Worm (Caenorhabditis elegans) whole organism, early embryonic: ENCODE results near the gene spon-1.

Source experiments
- B0310.2 ChIP-seq: sonication (generic microtip); optimal IDR thresholded peaks from 2 replicates; lab custom pipeline; 2016; ENCODE audit warnings: mild to moderate bottlenecking, missing genetic modification characterization, missing compliant biosample characterization
- F13C5.2 ChIP-seq: sonication (generic microtip); optimal IDR thresholded peaks from 2 replicates; lab custom pipeline; 2017; ENCODE audit warnings: mild to moderate bottlenecking, missing genetic modification characterization, inconsistent platforms, missing compliant biosample characterization
- aly-1 ChIP-seq: sonication (generic microtip); optimal IDR thresholded peaks from 2 replicates; lab custom pipeline; 2016; ENCODE audit warnings: missing genetic modification characterization, missing compliant biosample characterization
- ama-1 ChIP-seq: fragments of 150-350 bp; optimal IDR thresholded peaks from 2 replicates; lab custom pipeline; 2014
- ceh-13 ChIP-seq: fragments of 200-800 bp; sonication (Bioruptor generic); optimal IDR thresholded peaks from 2 replicates; lab custom pipeline; 2018; ENCODE audit warnings: mild to moderate bottlenecking, missing genetic modification characterization, missing compliant biosample characterization
- ceh-36 ChIP-seq: sonication (generic microtip); optimal IDR thresholded peaks from 2 replicates; lab custom pipeline; 2016; ENCODE audit warnings: missing genetic modification characterization, inconsistent platforms, missing compliant biosample characterization
- ets-7 ChIP-seq: sonication (generic microtip); optimal IDR thresholded peaks from 2 replicates; lab custom pipeline; 2016; ENCODE audit warnings: missing genotype, missing genetic modification characterization, missing compliant biosample characterization
- flt-1 ChIP-seq: fragments of 200-800 bp; sonication (Bioruptor generic); IDR thresholded peaks from 2 replicates; pipeline ENCODE4 v1.3.6; 2022; ENCODE audit warnings: missing genetic modification characterization, missing compliant biosample characterization
- hmbx-1 ChIP-seq: sonication (generic microtip); optimal IDR thresholded peaks from 2 replicates; lab custom pipeline; 2016; ENCODE audit warnings: mild to moderate bottlenecking, missing genetic modification characterization, missing compliant biosample characterization
- hmg-4 ChIP-seq: fragments of 200-800 bp; sonication (Bioruptor generic); optimal IDR thresholded peaks from 2 replicates; lab custom pipeline; 2018; ENCODE audit warnings: mild to moderate bottlenecking, missing genetic modification characterization, missing compliant biosample characterization
- hnd-1 ChIP-seq: sonication (generic microtip); optimal IDR thresholded peaks from 2 replicates; lab custom pipeline; 2016; ENCODE audit warnings: missing genetic modification characterization, missing compliant biosample characterization
- pes-1 ChIP-seq: fragments of 200-800 bp; sonication (Bioruptor generic); IDR thresholded peaks from 2 replicates; pipeline ENCODE4 v1.3.6; 2022; ENCODE audit warnings: missing genetic modification reagents, missing genetic modification characterization, missing compliant biosample characterization
- scrt-1 ChIP-seq: fragments of 200-800 bp; sonication (Bioruptor generic); IDR thresholded peaks from 2 replicates; pipeline ENCODE4 v1.3.6; 2022; ENCODE audit warnings: missing genetic modification characterization, missing compliant biosample characterization
- sea-1 ChIP-seq: fragments of 200-800 bp; sonication (Bioruptor generic); conservative IDR thresholded peaks from 2 replicates; pipeline ENCODE4 v1.3.6; 2022; ENCODE audit warnings: missing genetic modification characterization, missing compliant biosample characterization
- tbx-11 ChIP-seq: fragments of 200-800 bp; sonication (Bioruptor generic); IDR thresholded peaks from 2 replicates; pipeline ENCODE4 v1.3.6; 2022; ENCODE audit warnings: missing genetic modification characterization, missing compliant biosample characterization
- tbx-37 ChIP-seq: fragments of 200-800 bp; sonication (Bioruptor generic); conservative IDR thresholded peaks from 2 replicates; pipeline ENCODE4 v1.3.6; 2022; ENCODE audit warnings: missing genetic modification reagents, missing genetic modification characterization, missing compliant biosample characterization
- tra-4 ChIP-seq: sonication (generic microtip); optimal IDR thresholded peaks from 2 replicates; lab custom pipeline; 2017; ENCODE audit warnings: missing genetic modification characterization, missing compliant biosample characterization

The spon-1 gene

DNA sequence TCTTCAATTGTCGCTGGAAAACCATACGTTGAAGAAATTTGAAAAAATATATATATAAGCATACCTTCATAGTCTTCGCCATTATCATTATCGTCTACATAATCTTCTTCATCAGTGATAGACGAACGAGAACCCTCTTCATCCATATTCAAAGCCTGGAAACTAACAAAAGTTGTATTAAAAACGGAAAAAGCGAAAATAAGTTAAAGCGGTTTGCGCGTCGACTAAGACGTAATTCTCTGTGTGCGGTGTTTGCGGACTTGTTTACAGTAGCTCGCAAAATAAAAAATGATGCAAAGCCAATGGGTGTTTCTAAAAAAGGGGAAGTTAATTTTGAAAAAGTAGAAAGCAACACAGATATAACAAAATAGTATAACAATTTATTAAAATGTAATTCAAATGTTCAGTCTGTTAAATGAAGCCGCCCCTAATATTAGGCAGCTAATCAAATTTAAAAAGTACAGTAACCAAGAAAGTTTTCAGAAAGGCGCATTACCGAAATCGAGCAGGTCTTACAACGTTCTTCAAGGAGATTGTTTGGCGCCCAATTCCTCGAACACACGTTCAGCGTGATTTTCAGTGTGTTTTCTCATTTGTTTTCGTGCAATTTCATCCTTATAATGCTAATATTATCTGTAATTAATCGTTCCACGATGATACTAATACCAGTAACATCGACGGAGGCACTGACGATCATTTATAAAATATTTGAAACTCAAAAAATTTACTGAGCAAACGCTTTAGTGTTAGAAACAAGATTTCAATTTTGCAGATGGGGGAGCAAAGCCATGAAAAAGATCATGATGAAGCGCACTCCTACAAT is 15.7 kb downstream of the spon-1 start, which contains the start of the genes T07F8.4 and gld-3:
T07F8.4 (minus strand) TSS at position 162 of the 823 bp plus-strand sequence.
gld-3 (plus strand) TSS at position 773 of the 823 bp plus-strand sequence.
- TF ChIP-seq ceh-13 (GFP tag; lab: Kevin White, UChicago) (no peak), ceh-36 (tag; lab: Kevin White, UChicago) (no peak), hmg-4 (GFP tag; lab: Kevin White, UChicago) (no peak), pes-1 (GFP tag; lab: Robert Waterston, UW) (no peak), scrt-1 (GFP tag; lab: Robert Waterston, UW) (no peak), tbx-37 (GFP tag; lab: Robert Waterston, UW) (no peak), tbx-11 (GFP tag; lab: Robert Waterston, UW) (no peak), ets-7 (tag; lab: Kevin White, UChicago) (no peak), ama-1 (lab: Kevin White, UChicago) (no peak), tra-4 (tag; lab: Kevin White, UChicago) (no peak), flt-1 (no peak), F13C5.2 (tag; lab: Kevin White, UChicago) (no peak), B0310.2 (tag; lab: Kevin White, UChicago) (no peak), hnd-1 (no peak), sea-1 (GFP tag; lab: Robert Waterston, UW) (no peak), hmbx-1 (no peak), aly-1 (no peak)

ce11 chrII:7139064-7139463 is 22.7 kb downstream of the spon-1 start:
- TF ChIP-seq sea-1 (GFP tag; lab: Robert Waterston, UW) (no peak), B0310.2 (tag; lab: Kevin White, UChicago) (no peak), hmg-4 (GFP tag; lab: Kevin White, UChicago) (no peak), ceh-36 (tag; lab: Kevin White, UChicago) (no peak), hnd-1 (no peak), F13C5.2 (tag; lab: Kevin White, UChicago) (no peak), ceh-13 (GFP tag; lab: Kevin White, UChicago) (no peak), tbx-11 (GFP tag; lab: Robert Waterston, UW) (no peak), scrt-1 (GFP tag; lab: Robert Waterston, UW) (no peak), tbx-37 (GFP tag; lab: Robert Waterston, UW) (no peak), hmbx-1 (no peak), aly-1 (no peak), pes-1 (GFP tag; lab: Robert Waterston, UW) (no peak), ama-1 (lab: Kevin White, UChicago) (no peak), ets-7 (tag; lab: Kevin White, UChicago) (no peak), flt-1 (no peak)

DNA sequence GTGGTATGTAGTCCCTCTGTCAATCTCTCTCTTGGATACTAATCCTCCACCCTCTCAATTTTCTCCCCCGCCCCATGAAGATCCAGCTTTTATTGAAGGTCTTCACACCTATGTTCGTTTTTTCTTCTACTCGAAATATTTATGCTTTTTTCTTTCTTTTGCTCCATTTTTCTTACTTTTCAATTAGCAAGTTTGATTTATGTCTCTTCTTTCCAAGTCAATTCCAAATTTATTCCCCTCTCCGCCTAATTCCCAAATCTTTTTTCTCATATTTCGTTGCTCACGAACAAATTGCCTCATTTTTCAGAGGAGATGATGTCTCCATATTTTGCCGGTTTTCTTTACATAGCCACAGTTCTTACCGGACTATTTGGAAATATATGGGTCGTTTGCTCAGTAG is 27.9 kb downstream of the spon-1 start, which contains the start of gene npr-31:
npr-31 (plus strand) TSS at position 301 of the 400 bp plus-strand sequence.
- TF ChIP-seq tbx-37 (GFP tag; lab: Robert Waterston, UW) (no peak), hmbx-1 (no peak), B0310.2 (tag; lab: Kevin White, UChicago) (no peak), aly-1 (no peak), hmg-4 (GFP tag; lab: Kevin White, UChicago) (no peak), hnd-1 (no peak), tra-4 (tag; lab: Kevin White, UChicago) (no peak), F13C5.2 (tag; lab: Kevin White, UChicago) (no peak), scrt-1 (GFP tag; lab: Robert Waterston, UW) (no peak), ets-7 (tag; lab: Kevin White, UChicago) (no peak), ceh-36 (tag; lab: Kevin White, UChicago) (no peak), ama-1 (lab: Kevin White, UChicago) (no peak), pes-1 (GFP tag; lab: Robert Waterston, UW) (no peak)

- no peak for TF ChIP-seq flt-1
- no peak for TF ChIP-seq ama-1 (lab: Kevin White, UChicago)
- no peak for TF ChIP-seq hnd-1
- no peak for TF ChIP-seq F13C5.2 (tag; lab: Kevin White, UChicago)
- TF ChIP-seq ets-7 (tag; lab: Kevin White, UChicago): no peak
- TF ChIP-seq tbx-11 (GFP tag; lab: Robert Waterston, UW): no peak
- no peak for TF ChIP-seq tbx-37 (GFP tag; lab: Robert Waterston, UW)
- TF ChIP-seq scrt-1 (GFP tag; lab: Robert Waterston, UW): no peak
- no peak for TF ChIP-seq sea-1 (GFP tag; lab: Robert Waterston, UW)
- no peak for TF ChIP-seq ceh-36 (tag; lab: Kevin White, UChicago)
- TF ChIP-seq aly-1: no peak
- no peak for TF ChIP-seq tra-4 (tag; lab: Kevin White, UChicago)
- TF ChIP-seq hmbx-1: no peak
- no peak for TF ChIP-seq pes-1 (GFP tag; lab: Robert Waterston, UW)
- TF ChIP-seq B0310.2 (tag; lab: Kevin White, UChicago): no peak
- no peak for TF ChIP-seq hmg-4 (GFP tag; lab: Kevin White, UChicago)
- TF ChIP-seq ceh-13 (GFP tag; lab: Kevin White, UChicago): no peak
Observed at ce11 chrII:7146240-7146639, 29.9 kb downstream of the spon-1 start.

DNA sequence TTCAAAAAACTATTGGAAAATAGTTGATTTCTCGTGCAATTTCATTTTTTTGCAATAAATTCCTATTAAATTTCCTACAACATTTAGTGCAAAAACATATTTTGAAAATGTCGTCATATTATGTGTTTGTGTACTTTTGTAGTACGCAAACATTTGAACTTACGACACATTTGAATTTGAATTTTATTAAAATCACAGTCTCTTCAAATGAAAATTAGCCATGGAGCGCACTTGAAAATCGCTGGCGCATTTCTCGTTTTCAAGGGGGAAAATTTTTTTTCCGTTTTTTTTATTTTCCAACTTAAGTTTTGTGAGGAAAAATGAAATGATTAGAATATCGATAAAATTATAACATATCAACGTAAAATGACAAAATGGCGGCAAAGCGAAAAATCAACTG is 31.2 kb downstream of the spon-1 start:
- no peak for TF ChIP-seq ceh-36 (tag; lab: Kevin White, UChicago)
- no peak for TF ChIP-seq sea-1 (GFP tag; lab: Robert Waterston, UW)
- TF ChIP-seq pes-1 (GFP tag; lab: Robert Waterston, UW): no peak
- TF ChIP-seq F13C5.2 (tag; lab: Kevin White, UChicago): no peak
- no peak for TF ChIP-seq B0310.2 (tag; lab: Kevin White, UChicago)
- TF ChIP-seq tbx-37 (GFP tag; lab: Robert Waterston, UW): no peak
- no peak for TF ChIP-seq hmbx-1
- TF ChIP-seq tra-4 (tag; lab: Kevin White, UChicago): no peak
- no peak for TF ChIP-seq ceh-13 (GFP tag; lab: Kevin White, UChicago)
- no peak for TF ChIP-seq hmg-4 (GFP tag; lab: Kevin White, UChicago)
- TF ChIP-seq ets-7 (tag; lab: Kevin White, UChicago): no peak
- TF ChIP-seq flt-1: no peak
- TF ChIP-seq aly-1: no peak
- no peak for TF ChIP-seq ama-1 (lab: Kevin White, UChicago)
- TF ChIP-seq tbx-11 (GFP tag; lab: Robert Waterston, UW): no peak
- TF ChIP-seq hnd-1: no peak

DNA sequence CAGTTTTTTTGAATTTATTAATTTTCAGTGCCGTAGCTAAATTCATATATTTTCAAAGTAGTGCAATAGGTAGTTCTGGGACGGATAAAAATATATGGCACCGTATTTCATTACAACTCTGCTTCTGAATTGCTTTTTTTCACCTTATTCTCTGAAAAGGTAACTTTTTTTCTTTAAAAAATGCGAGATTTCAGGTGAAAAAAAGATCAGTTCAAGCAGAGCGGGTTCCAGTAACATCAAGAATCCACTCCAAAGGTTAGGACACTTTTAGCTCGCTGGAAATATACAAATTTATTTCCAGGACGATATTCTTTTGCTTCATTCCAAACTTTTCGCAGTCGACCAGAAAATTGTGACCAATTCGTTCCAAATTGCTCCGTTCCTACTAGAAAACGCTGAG is 31.7 kb downstream of the spon-1 start, which contains the start of gene T07F8.1:
T07F8.1 (plus strand) TSS at position 301 of the 400 bp plus-strand sequence.
- no peak for TF ChIP-seq hnd-1
- no peak for TF ChIP-seq tbx-11 (GFP tag; lab: Robert Waterston, UW)
- no peak for TF ChIP-seq hmbx-1
- no peak for TF ChIP-seq flt-1
- TF ChIP-seq ceh-13 (GFP tag; lab: Kevin White, UChicago): no peak
- TF ChIP-seq tra-4 (tag; lab: Kevin White, UChicago): no peak
- no peak for TF ChIP-seq ama-1 (lab: Kevin White, UChicago)
- no peak for TF ChIP-seq sea-1 (GFP tag; lab: Robert Waterston, UW)
- no peak for TF ChIP-seq B0310.2 (tag; lab: Kevin White, UChicago)
- TF ChIP-seq F13C5.2 (tag; lab: Kevin White, UChicago): no peak
- no peak for TF ChIP-seq hmg-4 (GFP tag; lab: Kevin White, UChicago)
- TF ChIP-seq aly-1: no peak
- TF ChIP-seq tbx-37 (GFP tag; lab: Robert Waterston, UW): no peak
- no peak for TF ChIP-seq scrt-1 (GFP tag; lab: Robert Waterston, UW)
- TF ChIP-seq pes-1 (GFP tag; lab: Robert Waterston, UW): no peak
- no peak for TF ChIP-seq ceh-36 (tag; lab: Kevin White, UChicago)
- no peak for TF ChIP-seq ets-7 (tag; lab: Kevin White, UChicago)
